Worm (Caenorhabditis elegans) whole organism, late embryonic: ENCODE data around the gene pqn-54.

Experiments used
- C08G9.2 ChIP-seq: sonication (generic microtip); optimal IDR thresholded peaks from 2 replicates; lab custom pipeline; 2016; ENCODE audit warnings: mild to moderate bottlenecking, missing genetic modification characterization, moderate library complexity, missing compliant biosample characterization
- C38D4.7 ChIP-seq: fragments of 200-800 bp; sonication (Bioruptor generic); optimal IDR thresholded peaks from 2 replicates; lab custom pipeline; 2018; ENCODE audit warnings: mild to moderate bottlenecking, missing genetic modification characterization, moderate library complexity, missing compliant biosample characterization
- K09A11.1 ChIP-seq: sonication (generic microtip); optimal IDR thresholded peaks from 2 replicates; lab custom pipeline; 2017; ENCODE audit warnings: antibody characterized with exemption, mild to moderate bottlenecking, missing genetic modification characterization, missing compliant biosample characterization; ENCODE audit not compliant: insufficient read depth
- ama-1 ChIP-seq: fragments of 150-350 bp; optimal IDR thresholded peaks from 2 replicates; lab custom pipeline; 2014
- ceh-14 ChIP-seq: sonication (generic microtip); optimal IDR thresholded peaks from 2 replicates; lab custom pipeline; 2016; ENCODE audit warnings: missing genotype, missing genetic modification characterization, missing compliant biosample characterization
- ceh-18 ChIP-seq: sonication (generic microtip); optimal IDR thresholded peaks from 2 replicates; lab custom pipeline; 2016; ENCODE audit warnings: missing genetic modification characterization, missing compliant biosample characterization
- ceh-19 ChIP-seq: fragments of 200-800 bp; sonication (Bioruptor generic); optimal IDR thresholded peaks from 2 replicates; lab custom pipeline; 2018; ENCODE audit warnings: mild to moderate bottlenecking, missing genetic modification characterization, missing compliant biosample characterization
- ceh-2 ChIP-seq: sonication (generic microtip); optimal IDR thresholded peaks from 2 replicates; lab custom pipeline; 2016; ENCODE audit warnings: missing genotype, missing genetic modification characterization, missing compliant biosample characterization
- ceh-30 ChIP-seq: fragments of 150-350 bp; optimal IDR thresholded peaks from 2 replicates; lab custom pipeline; 2014; ENCODE audit warnings: missing biosample characterization, missing genetic modification characterization
- ceh-31 ChIP-seq: sonication (generic microtip); optimal IDR thresholded peaks from 2 replicates; lab custom pipeline; 2016; ENCODE audit warnings: missing genetic modification characterization, missing compliant biosample characterization
- ceh-48 ChIP-seq: sonication (generic microtip); optimal IDR thresholded peaks from 2 replicates; lab custom pipeline; 2016; ENCODE audit warnings: missing genetic modification characterization, inconsistent platforms, missing compliant biosample characterization
- ceh-9 ChIP-seq: sonication (generic microtip); optimal IDR thresholded peaks from 2 replicates; lab custom pipeline; 2016; ENCODE audit warnings: mild to moderate bottlenecking, missing genetic modification characterization, inconsistent platforms, missing compliant biosample characterization
- che-1 ChIP-seq: sonication (generic microtip); optimal IDR thresholded peaks from 2 replicates; lab custom pipeline; 2016; ENCODE audit warnings: mild to moderate bottlenecking, missing genetic modification characterization, missing compliant biosample characterization
- dmd-4 ChIP-seq: sonication (generic microtip); optimal IDR thresholded peaks from 2 replicates; lab custom pipeline; 2016; ENCODE audit warnings: borderline replicate concordance, missing genetic modification characterization, missing compliant biosample characterization
- eyg-1 ChIP-seq: sonication (generic microtip); optimal IDR thresholded peaks from 2 replicates; lab custom pipeline; 2016; ENCODE audit warnings: missing genotype, missing genetic modification characterization, missing compliant biosample characterization
- fkh-10 ChIP-seq: fragments of 150-350 bp; optimal IDR thresholded peaks from 2 replicates; lab custom pipeline; 2014; ENCODE audit warnings: missing biosample characterization, missing genetic modification reagents, missing genetic modification characterization
- fkh-6 ChIP-seq: sonication (generic microtip); optimal IDR thresholded peaks from 2 replicates; lab custom pipeline; 2016; ENCODE audit warnings: missing genetic modification characterization, missing compliant biosample characterization
- gmeb-2 ChIP-seq: sonication (generic microtip); optimal IDR thresholded peaks from 2 replicates; lab custom pipeline; 2016; ENCODE audit warnings: missing genetic modification characterization, inconsistent platforms, missing compliant biosample characterization
- hlh-15 ChIP-seq: sonication (generic microtip); optimal IDR thresholded peaks from 2 replicates; lab custom pipeline; 2016; ENCODE audit warnings: missing genetic modification characterization, missing compliant biosample characterization
- lin-11 ChIP-seq: fragments of 200-800 bp; sonication (Bioruptor generic); optimal IDR thresholded peaks from 2 replicates; lab custom pipeline; 2018; ENCODE audit warnings: mild to moderate bottlenecking, missing genetic modification characterization, missing compliant biosample characterization
- madf-2 ChIP-seq: sonication (generic microtip); optimal IDR thresholded peaks from 2 replicates; lab custom pipeline; 2017; ENCODE audit warnings: missing genetic modification characterization, missing compliant biosample characterization
- nfya-1 ChIP-seq: sonication (generic microtip); optimal IDR thresholded peaks from 2 replicates; lab custom pipeline; 2017; ENCODE audit warnings: missing genetic modification characterization, mild to moderate bottlenecking, missing compliant biosample characterization, antibody characterized with exemption, moderate library complexity
- nhr-232 ChIP-seq: sonication (generic microtip); optimal IDR thresholded peaks from 2 replicates; lab custom pipeline; 2016; ENCODE audit warnings: missing genetic modification characterization, missing compliant biosample characterization
- pha-4 ChIP-seq: fragments of 150-350 bp; optimal IDR thresholded peaks from 2 replicates; lab custom pipeline; 2018; ENCODE audit warnings: missing biosample characterization, missing genetic modification reagents, missing genetic modification characterization
- ref-2 ChIP-seq: sonication (generic microtip); optimal IDR thresholded peaks from 2 replicates; lab custom pipeline; 2016; ENCODE audit warnings: missing genetic modification characterization, missing compliant biosample characterization
- rnt-1 ChIP-seq: sonication (generic microtip); optimal IDR thresholded peaks from 2 replicates; lab custom pipeline; 2016; ENCODE audit warnings: missing genetic modification characterization, missing compliant biosample characterization
- ttx-3 ChIP-seq: sonication (generic microtip); optimal IDR thresholded peaks from 2 replicates; lab custom pipeline; 2016; ENCODE audit warnings: missing genetic modification reagents, missing genetic modification characterization, missing compliant biosample characterization
- unc-3 ChIP-seq, 2 experiments: fragments of 200-800 bp in 1 of 2; sonication (Bioruptor generic) in 1 of 2; sonication (generic microtip) in 1 of 2; conservative IDR thresholded peaks in 1 of 2; optimal IDR thresholded peaks in 1 of 2; 2 replicates each; pipeline versions ENCODE4 v1.3.6 to Lab custom; 2016 to 2022; ENCODE audit warnings: missing compliant biosample characterization in 2 of 2, missing genetic modification characterization in 2 of 2, missing genetic modification reagents in 1 of 2

Gene pqn-54

DNA sequence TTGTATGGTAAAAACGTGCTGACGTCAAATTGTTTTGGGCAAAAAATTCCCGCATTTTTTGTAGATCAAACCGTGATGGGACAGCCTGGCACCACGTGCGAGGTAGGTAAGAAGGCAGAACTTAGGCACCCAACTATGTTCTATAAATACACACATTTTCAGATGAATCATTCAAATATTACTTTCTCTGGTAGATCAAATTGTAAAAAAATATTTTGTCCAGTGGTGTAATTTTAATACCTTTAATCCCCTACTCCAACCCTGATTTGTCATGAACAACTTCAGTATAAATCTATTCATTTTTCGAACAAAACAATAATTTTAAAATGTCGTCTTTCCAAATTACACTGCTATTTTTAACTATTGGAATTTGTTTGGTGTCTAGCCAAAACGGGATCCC lies 29.7 kb downstream of the pqn-54 start, which contains the start of gene spig-7:
spig-7 (plus strand) TSS at position 301 of the 400 bp plus-strand sequence.
- TF ChIP-seq madf-2 (tag; lab: Kevin White, UChicago), result no peak
- TF ChIP-seq rnt-1, result no peak
- TF ChIP-seq nfya-1, result no peak
- TF ChIP-seq ceh-19 (GFP tag; lab: Kevin White, UChicago), result no peak
- TF ChIP-seq nhr-232 (tag; lab: Kevin White, UChicago), result no peak
- no peak for TF ChIP-seq K09A11.1 (tag; lab: Kevin White, UChicago)
- TF ChIP-seq C08G9.2 (tag; lab: Kevin White, UChicago), result no peak
- no peak for TF ChIP-seq C38D4.7 (GFP tag; lab: Kevin White, UChicago)
- no peak for TF ChIP-seq ceh-31 (tag; lab: Kevin White, UChicago)
- no peak for TF ChIP-seq gmeb-2 (tag; lab: Kevin White, UChicago)
- no peak for TF ChIP-seq dmd-4
- no peak for TF ChIP-seq ceh-18 (tag; lab: Kevin White, UChicago)

DNA sequence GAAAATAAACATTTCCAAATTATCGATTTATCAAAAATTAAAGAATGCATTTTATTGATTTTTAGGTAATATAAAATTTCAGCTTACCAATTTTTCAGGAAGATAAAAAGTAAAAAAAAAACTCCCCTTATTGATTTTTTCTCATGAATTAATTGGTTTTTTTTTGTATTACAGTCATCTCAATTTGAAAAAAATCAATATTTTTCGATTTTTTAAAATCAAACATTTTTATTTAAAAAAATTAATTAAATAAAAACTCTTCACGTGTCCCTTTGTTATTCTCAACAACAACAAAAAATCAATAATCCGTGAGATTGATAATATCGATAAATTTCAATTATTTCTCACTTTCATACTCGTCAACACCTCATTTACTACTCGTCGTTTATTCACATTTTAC lies 30.5 kb downstream of the pqn-54 start, which contains the start of gene C38C3.3:
C38C3.3 (plus strand) TSS at position 301 of the 400 bp plus-strand sequence.
- TF ChIP-seq nfya-1, result no peak
- no peak for TF ChIP-seq C08G9.2 (tag; lab: Kevin White, UChicago)

DNA sequence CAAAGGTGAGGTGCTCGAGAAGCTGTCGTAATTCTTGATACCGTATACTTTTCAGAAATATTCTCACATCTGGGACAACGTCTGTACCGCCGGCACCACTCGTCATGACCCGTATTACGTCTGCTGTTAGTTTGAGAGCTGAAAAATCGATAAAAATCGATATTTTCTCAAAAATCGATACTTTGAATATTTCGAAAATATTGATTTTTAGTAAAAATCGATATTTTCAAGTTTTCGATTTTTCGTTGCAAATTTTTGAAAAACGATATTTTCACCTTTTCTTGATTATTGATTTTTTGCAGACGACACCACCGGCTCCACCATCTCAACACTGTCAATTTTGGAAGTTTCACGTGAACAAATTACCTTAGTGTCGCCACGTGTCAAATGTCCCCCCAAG lies 31.0 kb downstream of the pqn-54 start:
- TF ChIP-seq unc-3 (GFP tag; conservative IDR thresholded peaks at IDR 0.05; lab: Robert Waterston, UW), result no peak
- TF ChIP-seq unc-3 (tag; optimal IDR thresholded peaks at IDR 0.05; lab: Kevin White, UChicago), result no peak
- no peak for TF ChIP-seq madf-2 (tag; lab: Kevin White, UChicago)
- peak; percentile 16 for TF ChIP-seq ceh-48 (tag; lab: Kevin White, UChicago)
- no peak for TF ChIP-seq lin-11 (tag; lab: Kevin White, UChicago)

DNA sequence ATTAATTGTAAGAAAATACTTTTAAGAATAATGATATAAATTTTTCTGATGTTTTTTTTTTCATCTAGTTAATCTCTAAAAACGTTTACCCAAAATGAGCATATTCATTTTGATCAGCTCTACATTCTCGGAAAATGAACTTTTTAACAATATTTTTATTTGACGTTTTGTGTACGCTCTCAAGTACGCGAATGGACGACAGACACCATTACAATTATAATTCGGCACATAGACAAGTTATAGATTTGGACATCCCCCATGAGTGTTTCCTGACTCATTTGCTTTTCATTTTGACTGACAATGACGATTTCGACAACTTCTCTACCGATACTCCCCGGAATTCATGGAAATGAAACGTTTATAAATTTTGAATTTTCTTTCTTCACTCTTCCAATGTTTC lies 34.4 kb downstream of the pqn-54 start, which contains the start of gene sru-27:
sru-27 (plus strand) TSS at position 301 of the 400 bp plus-strand sequence.
- no peak for TF ChIP-seq ceh-2 (tag; lab: Kevin White, UChicago)
- TF ChIP-seq ceh-30 (tag; lab: Kevin White, UChicago), result no peak
- TF ChIP-seq ceh-14, result no peak
- no peak for TF ChIP-seq ttx-3 (tag; lab: Kevin White, UChicago)
- no peak for TF ChIP-seq ceh-31 (tag; lab: Kevin White, UChicago)
- no peak for TF ChIP-seq che-1 (tag; lab: Kevin White, UChicago)
- no peak for TF ChIP-seq ref-2 (tag; lab: Kevin White, UChicago)
- no peak for TF ChIP-seq ama-1 (lab: Kevin White, UChicago)
- TF ChIP-seq pha-4 (tag; lab: Kevin White, UChicago), result no peak
- TF ChIP-seq ceh-19 (GFP tag; lab: Kevin White, UChicago), result no peak
- no peak for TF ChIP-seq eyg-1

DNA sequence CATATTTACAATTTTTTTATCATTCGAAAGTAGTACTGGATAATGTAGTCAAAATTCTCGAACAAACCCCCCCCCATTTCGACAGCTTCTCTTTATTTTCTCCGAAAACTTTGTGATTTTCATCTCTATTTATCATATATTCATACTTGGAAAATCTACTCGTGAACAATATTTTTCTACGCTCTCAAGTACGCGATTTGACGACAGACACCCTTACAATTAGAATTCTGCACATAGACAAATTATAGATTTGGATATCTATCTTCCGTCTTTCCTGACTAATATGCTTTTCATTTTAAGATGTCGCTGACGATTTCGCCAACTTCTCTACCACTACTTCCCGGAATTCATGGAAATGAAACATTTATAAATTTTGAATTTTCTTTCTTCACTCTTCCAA lies 41.2 kb downstream of the pqn-54 start, which contains the start of gene sru-28:
sru-28 (plus strand) TSS at position 301 of the 400 bp plus-strand sequence.
- TF ChIP-seq ceh-31 (tag; lab: Kevin White, UChicago) (no peak), C38D4.7 (GFP tag; lab: Kevin White, UChicago) (no peak), fkh-6 (tag; lab: Kevin White, UChicago) (no peak)
- TF ChIP-seq, all 69 proteins: peak for 0

DNA sequence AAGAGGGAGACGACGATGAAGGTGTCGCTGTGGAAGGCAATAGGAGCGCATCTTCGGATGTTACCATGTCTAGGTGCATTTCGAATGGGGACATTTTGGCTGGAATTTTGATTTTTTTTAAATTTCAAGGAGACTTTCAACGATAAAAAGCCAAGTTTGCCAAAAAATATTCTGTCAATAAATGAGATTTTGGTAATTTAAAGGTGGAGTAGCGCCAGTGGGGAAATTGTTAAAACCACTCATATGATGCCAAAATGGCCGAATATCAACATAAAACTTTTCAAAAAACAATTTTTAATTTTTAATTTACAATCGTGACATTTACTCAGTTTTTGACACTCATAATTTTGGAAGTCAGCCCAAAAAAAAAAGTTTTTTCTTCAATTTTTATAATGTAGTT lies 46.7 kb downstream of the pqn-54 start, which contains the start of gene nhr-260:
nhr-260 (minus strand) TSS at position 101 of the 400 bp plus-strand sequence.
- TF ChIP-seq fkh-6 (tag; lab: Kevin White, UChicago), result no peak
- TF ChIP-seq fkh-10 (GFP tag; lab: Kevin White, UChicago), result no peak
- no peak for TF ChIP-seq ceh-9 (tag; lab: Kevin White, UChicago)
- no peak for TF ChIP-seq C38D4.7 (GFP tag; lab: Kevin White, UChicago)
- no peak for TF ChIP-seq ceh-18 (tag; lab: Kevin White, UChicago)
- no peak for TF ChIP-seq hlh-15
